Worm (Caenorhabditis elegans): ENCODE results near the gene tag-322.

tag-322 gene

ce11 chrIV:7778865-7779264 is 6.5 kb downstream of the tag-322 start, which contains the start of gene rpap-3:
Gene rpap-3, minus strand, starts transcription at chrIV:7778965.
- TF ChIP-seq C04F5.9 (tag; optimal IDR thresholded peaks at IDR 0.05) (no peak), nhr-90 (tag; optimal IDR thresholded peaks at IDR 0.05; ENCODE audit: poor library complexity) (no peak), tbx-2 (tag; optimal IDR thresholded peaks at IDR 0.05) (no peak), lin-13 (GFP tag; optimal IDR thresholded peaks at IDR 0.05) (no peak), ztf-11 (tag; optimal IDR thresholded peaks at IDR 0.05) (no peak), sup-37 (GFP tag; optimal IDR thresholded peaks at IDR 0.05) (no peak), jun-1 (tag; optimal IDR thresholded peaks at IDR 0.05) (no peak), hpl-2 (GFP tag; optimal IDR thresholded peaks at IDR 0.05) (no peak), ceh-82 (tag; optimal IDR thresholded peaks at IDR 0.05) (no peak), fkh-4 (tag; optimal IDR thresholded peaks at IDR 0.05; ENCODE audit: borderline replicate concordance) (no peak), lsy-2 (tag; optimal IDR thresholded peaks at IDR 0.05) (no peak), Y116A8C.19 (tag; optimal IDR thresholded peaks at IDR 0.05; ENCODE audit: borderline replicate concordance) (no peak), snu-23 (GFP tag; optimal IDR thresholded peaks at IDR 0.05) (no peak), nhr-77 (tag; optimal IDR thresholded peaks at IDR 0.05) (no peak), ceh-90 (tag; optimal IDR thresholded peaks at IDR 0.05) (no peak)

- TF ChIP-seq rnt-1 (tag; optimal IDR thresholded peaks at IDR 0.05) (no peak), lsy-2 (tag; optimal IDR thresholded peaks at IDR 0.05) (no peak), grh-1 (GFP tag; IDR thresholded peaks at IDR 0.05) (no peak), egl-27 (tag; optimal IDR thresholded peaks at IDR 0.05) (no peak), ceh-63 (GFP tag; optimal IDR thresholded peaks at IDR 0.05) (no peak)
Observed at ce11 chrIV:7775725-7776124, 9.6 kb downstream of the tag-322 start, which contains the start of gene swd-2.1. Gene swd-2.1, plus strand, starts transcription at chrIV:7776025.

- peak; percentile 61 for TF ChIP-seq C16A3.4 (tag; optimal IDR thresholded peaks at IDR 0.05)
- peak; percentile 21 for TF ChIP-seq xbp-1 (tag; optimal IDR thresholded peaks at IDR 0.05)
- TF ChIP-seq blmp-1 (tag; optimal IDR thresholded peaks at IDR 0.05) = peak; percentile 63
- TF ChIP-seq F16B12.6 (tag; optimal IDR thresholded peaks at IDR 0.05) = peak; percentile 21
- peak; percentile 26 for TF ChIP-seq nhr-71 (tag; optimal IDR thresholded peaks at IDR 0.05)
- TF ChIP-seq nhr-85 (tag) = peak; percentile 40
- TF ChIP-seq efl-1 (optimal IDR thresholded peaks at IDR 0.05) = peak; percentile 33 to 50
- TF ChIP-seq efl-1 (GFP tag; optimal IDR thresholded peaks at IDR 0.05 in 1 of 2) = peak; percentile 64 to 95
- peak; percentile 27 for TF ChIP-seq nhr-77 (tag; optimal IDR thresholded peaks at IDR 0.05)
- TF ChIP-seq lin-15B (tag; optimal IDR thresholded peaks at IDR 0.05) = peak; percentile 39
- no peak for TF ChIP-seq ces-1 (GFP tag; optimal IDR thresholded peaks at IDR 0.05)
- TF ChIP-seq mef-2 (tag; optimal IDR thresholded peaks at IDR 0.05) = no peak
- TF ChIP-seq dpl-1 (GFP tag; optimal IDR thresholded peaks at IDR 0.05) = peak; percentile 41 to 77 (median 61)
- TF ChIP-seq hlh-4 (tag; optimal IDR thresholded peaks at IDR 0.05) = no peak
- peak; percentile 41 to 79 for TF ChIP-seq lin-35 (GFP tag; optimal IDR thresholded peaks at IDR 0.05)
- TF ChIP-seq snu-23 (GFP tag; optimal IDR thresholded peaks at IDR 0.05) = peak; percentile 29
- no peak for TF ChIP-seq unc-86 (tag; optimal IDR thresholded peaks at IDR 0.05)
- peak; percentile 48 for TF ChIP-seq mep-1 (tag; optimal IDR thresholded peaks at IDR 0.05)
- TF ChIP-seq nhr-20 (tag; optimal IDR thresholded peaks at IDR 0.05) = peak; percentile 3
- TF ChIP-seq fkh-8 (tag; optimal IDR thresholded peaks at IDR 0.05) = no peak
- peak; percentile 47 to 73 for TF ChIP-seq lsy-2 (tag; optimal IDR thresholded peaks at IDR 0.05)
- TF ChIP-seq aly-2 (tag; optimal IDR thresholded peaks at IDR 0.05) = no peak
- no peak for TF ChIP-seq egl-27 (tag; optimal IDR thresholded peaks at IDR 0.05)
- TF ChIP-seq ceh-82 (tag; optimal IDR thresholded peaks at IDR 0.05) = peak in 1 of 3 experiments; percentile 18
- peak; percentile 14 for TF ChIP-seq nhr-47 (tag; optimal IDR thresholded peaks at IDR 0.05)
- TF ChIP-seq sox-4 (tag; optimal IDR thresholded peaks at IDR 0.05) = no peak
Observed at ce11 chrIV:7774206-7774605, 11.2 kb downstream of the tag-322 start, which contains the start of the genes hcf-1 and swd-2.2. Gene hcf-1, minus strand, starts transcription at chrIV:7774275. Gene swd-2.2, plus strand, starts transcription at chrIV:7774411.
